Worm (Caenorhabditis elegans) whole organism, midembryonic: ENCODE results near the gene Y43F8B.19.

Source experiments
- cog-1 ChIP-seq: sonication (generic microtip); optimal IDR thresholded peaks from 2 replicates; lab custom pipeline; 2016; ENCODE audit warnings: missing genetic modification characterization, missing compliant biosample characterization
- flt-1 ChIP-seq: fragments of 200-800 bp; sonication (Bioruptor generic); IDR thresholded peaks from 2 replicates; pipeline ENCODE4 v1.3.6; 2022; ENCODE audit warnings: missing genetic modification characterization, missing compliant biosample characterization
- klf-2 ChIP-seq: fragments of 200-800 bp; sonication (Bioruptor generic); conservative IDR thresholded peaks from 2 replicates; pipeline ENCODE4 v1.3.6; 2022; ENCODE audit warnings: missing genetic modification reagents, missing genetic modification characterization, missing compliant biosample characterization
- ref-1 ChIP-seq: fragments of 200-800 bp; sonication (Bioruptor generic); conservative IDR thresholded peaks from 2 replicates; pipeline ENCODE4 v1.3.6; 2022; ENCODE audit warnings: missing genetic modification reagents, missing genetic modification characterization, missing compliant biosample characterization
- ztf-23 ChIP-seq: fragments of 200-800 bp; sonication (Bioruptor generic); IDR thresholded peaks from 2 replicates; pipeline ENCODE4 v1.3.6; 2022; ENCODE audit warnings: missing genetic modification reagents, missing genetic modification characterization, missing compliant biosample characterization
- ztf-29 ChIP-seq: fragments of 200-800 bp; sonication (Bioruptor generic); IDR thresholded peaks from 2 replicates; pipeline ENCODE4 v1.3.6; 2022; ENCODE audit warnings: missing genetic modification reagents, missing genetic modification characterization, missing compliant biosample characterization

DNA sequence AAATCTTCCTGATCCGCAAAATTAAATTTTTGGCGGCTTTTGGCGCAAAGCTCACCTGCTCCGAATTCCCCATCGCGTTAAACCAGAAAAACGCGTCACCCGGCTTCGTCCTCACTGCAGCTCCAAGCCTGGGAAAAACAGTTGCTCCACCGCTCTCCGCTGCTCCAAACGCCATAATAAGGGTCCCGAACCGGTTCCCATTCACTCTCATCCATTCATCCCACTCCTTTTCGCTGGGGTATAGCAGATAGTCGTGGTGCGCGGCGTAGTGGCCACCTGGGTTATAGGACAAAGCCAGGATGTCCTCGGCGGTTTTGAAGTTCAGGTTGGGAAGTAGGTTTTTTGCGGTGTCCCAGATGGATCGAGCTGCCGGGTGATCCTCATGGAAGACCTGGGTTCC lies 1.2 kb downstream of the Y43F8B.19 start:
- TF ChIP-seq flt-1 (GFP tag; lab: Robert Waterston, UW): no peak
- no peak for TF ChIP-seq ztf-29 (GFP tag; lab: Robert Waterston, UW)
- no peak for TF ChIP-seq ref-1 (GFP tag; lab: Robert Waterston, UW)
- no peak for TF ChIP-seq klf-2 (GFP tag; lab: Robert Waterston, UW)
- no peak for TF ChIP-seq ztf-23 (GFP tag; lab: Robert Waterston, UW)
- TF ChIP-seq cog-1: no peak
